Worm (Caenorhabditis elegans): ENCODE data around the gene nhr-243.

nhr-243 gene

DNA sequence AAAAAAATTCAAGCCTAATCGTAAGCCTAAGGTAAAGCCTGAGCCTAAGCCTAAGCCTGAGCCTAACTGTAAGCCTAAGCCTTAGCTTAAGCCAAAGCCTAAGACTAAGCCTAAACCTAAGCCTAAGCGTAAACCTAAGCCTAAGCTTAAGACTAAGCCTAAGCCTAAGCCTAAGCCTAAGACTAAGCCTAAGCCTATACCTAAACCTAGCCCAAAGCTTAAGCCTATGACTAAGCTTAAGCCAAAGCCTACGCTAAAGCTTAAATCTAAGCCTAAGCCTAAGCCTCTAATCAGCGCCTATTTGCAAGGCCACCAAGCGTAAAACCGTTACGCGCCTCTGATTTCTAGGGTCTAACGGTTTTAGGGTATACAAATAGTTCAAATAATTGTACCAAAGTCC lies 9.3 kb upstream of the nhr-243 start:
- TF ChIP-seq cog-1 (tag; optimal IDR thresholded peaks at IDR 0.05): no peak
- peak; percentile 33; the same call in 1 of the 2 replicates for TF ChIP-seq ztf-29 (GFP tag; IDR thresholded peaks at IDR 0.05)
- TF ChIP-seq ref-1 (GFP tag; conservative IDR thresholded peaks at IDR 0.05): no peak

- TF ChIP-seq ztf-29 (GFP tag; IDR thresholded peaks at IDR 0.05) (no peak), tab-1 (GFP tag; IDR thresholded peaks at IDR 0.05) (no peak), klf-2 (GFP tag; conservative IDR thresholded peaks at IDR 0.05) (no peak), T22C8.4 (GFP tag; IDR thresholded peaks at IDR 0.05) (no peak), cog-1 (tag; optimal IDR thresholded peaks at IDR 0.05) (no peak), flt-1 (GFP tag; IDR thresholded peaks at IDR 0.05) (no peak), ref-1 (GFP tag; conservative IDR thresholded peaks at IDR 0.05) (no peak), med-1 (GFP tag; optimal IDR thresholded peaks at IDR 0.05; ENCODE audit: insufficient read depth) (no peak), ztf-23 (GFP tag; IDR thresholded peaks at IDR 0.05) (no peak)
These were observed 7.2 kb upstream of the nhr-243 start for ce11 chrV:18907519-18907918.

ce11 chrV:18903472-18903871 lies 3.1 kb upstream of the nhr-243 start, which contains the start of gene mihp-2:
Gene mihp-2 (plus strand): TSS chrV:18903772.
- TF ChIP-seq ref-1 (GFP tag; conservative IDR thresholded peaks at IDR 0.05) (no peak), cog-1 (tag; optimal IDR thresholded peaks at IDR 0.05) (no peak), ztf-23 (GFP tag; IDR thresholded peaks at IDR 0.05) (no peak), med-1 (GFP tag; optimal IDR thresholded peaks at IDR 0.05; ENCODE audit: insufficient read depth) (no peak), tab-1 (GFP tag; IDR thresholded peaks at IDR 0.05) (no peak), flt-1 (GFP tag; IDR thresholded peaks at IDR 0.05) (no peak), ztf-29 (GFP tag; IDR thresholded peaks at IDR 0.05) (no peak), T22C8.4 (GFP tag; IDR thresholded peaks at IDR 0.05) (no peak)

DNA sequence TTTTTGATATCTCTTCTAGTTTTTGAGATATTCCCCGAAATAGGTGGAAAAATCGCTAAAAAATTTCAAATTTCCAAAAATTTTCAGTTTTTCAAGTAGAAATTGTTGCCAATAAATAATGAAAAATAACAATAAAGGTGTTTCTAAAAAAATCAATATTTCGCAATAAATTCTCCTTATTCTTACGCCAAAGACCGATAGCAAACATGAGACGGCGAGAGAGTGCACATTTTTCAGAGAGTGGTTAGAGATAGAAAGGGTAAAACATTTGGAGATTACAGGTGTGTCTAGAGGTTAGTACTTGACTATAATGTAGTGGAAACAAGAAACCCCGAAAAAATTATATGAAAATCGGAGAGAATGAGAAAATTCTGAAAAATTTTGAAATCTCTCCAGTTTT lies 1.2 kb upstream of the nhr-243 start:
- TF ChIP-seq med-1 (GFP tag; optimal IDR thresholded peaks at IDR 0.05; ENCODE audit: insufficient read depth): no peak
- TF ChIP-seq ztf-23 (GFP tag; IDR thresholded peaks at IDR 0.05): no peak

ce11 chrV:18894924-18895388 lies 5.4 kb downstream of the nhr-243 start, which contains the start of gene emb-4:
Gene emb-4 (minus strand): TSS chrV:18894974.
- no peak for TF ChIP-seq cog-1 (tag; optimal IDR thresholded peaks at IDR 0.05)
- TF ChIP-seq klf-2 (GFP tag; conservative IDR thresholded peaks at IDR 0.05): no peak
- TF ChIP-seq med-1 (GFP tag; optimal IDR thresholded peaks at IDR 0.05; ENCODE audit: insufficient read depth): no peak
- no peak for TF ChIP-seq flt-1 (GFP tag; IDR thresholded peaks at IDR 0.05)
- no peak for TF ChIP-seq ref-1 (GFP tag; conservative IDR thresholded peaks at IDR 0.05)
- no peak for TF ChIP-seq ztf-23 (GFP tag; IDR thresholded peaks at IDR 0.05)
- no peak for TF ChIP-seq ztf-29 (GFP tag; IDR thresholded peaks at IDR 0.05)
- no peak for TF ChIP-seq tab-1 (GFP tag; IDR thresholded peaks at IDR 0.05)
- TF ChIP-seq T22C8.4 (GFP tag; IDR thresholded peaks at IDR 0.05): no peak

DNA sequence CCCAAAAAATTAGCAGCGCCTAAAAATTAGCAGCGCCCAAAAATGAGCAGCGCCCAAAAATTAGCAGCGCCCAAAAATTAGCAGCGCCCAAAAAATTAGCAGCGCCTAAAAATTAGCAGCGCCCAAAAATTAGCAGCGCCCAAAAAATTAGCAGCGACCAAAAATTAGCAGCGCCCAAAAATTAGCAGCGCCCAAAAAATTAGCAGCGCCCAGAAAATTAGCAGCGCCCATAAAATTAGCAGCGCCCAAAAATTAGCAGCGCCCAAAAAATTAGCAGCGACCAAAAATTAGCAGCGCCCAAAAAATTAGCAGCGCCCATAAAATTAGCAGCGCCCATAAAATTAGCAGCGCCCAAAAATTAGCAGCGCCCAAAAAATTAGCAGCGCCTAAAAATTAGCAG lies 17.3 kb downstream of the nhr-243 start:
- 0 out of 2 replicates have a peak, but pooled peaks have one; percentile 55 for TF ChIP-seq tab-1 (GFP tag; IDR thresholded peaks at IDR 0.05)
- TF ChIP-seq ztf-23 (GFP tag; IDR thresholded peaks at IDR 0.05): peak; percentile 72
- TF ChIP-seq klf-2 (GFP tag; conservative IDR thresholded peaks at IDR 0.05): 0 out of 2 replicates have a peak, but pooled peaks have one; percentile 31

DNA sequence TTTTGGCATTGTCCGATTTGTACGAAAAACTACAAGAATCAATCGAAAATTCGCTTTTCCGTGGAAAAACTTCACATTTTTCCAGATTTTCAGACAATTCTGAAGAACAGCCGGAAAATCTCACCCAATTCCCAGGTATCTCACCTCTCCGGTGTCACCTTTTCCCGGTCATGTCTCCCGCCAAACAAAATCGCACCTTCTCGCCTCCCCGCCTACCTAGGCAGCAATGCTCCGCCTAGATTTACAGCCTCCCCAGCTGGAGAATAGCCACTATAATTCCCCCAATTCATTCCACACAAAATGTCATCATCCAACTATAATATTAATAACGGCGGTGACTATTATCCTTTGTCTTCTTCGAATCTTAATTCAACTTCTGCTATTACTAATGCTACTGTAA lies 26.5 kb downstream of the nhr-243 start, which contains the start of gene ceh-51:
TSS of gene ceh-51 (plus strand) at position 301 of the 400 bp plus-strand sequence.
- no peak for TF ChIP-seq tab-1 (GFP tag; IDR thresholded peaks at IDR 0.05)

- TF ChIP-seq ref-1 (GFP tag; conservative IDR thresholded peaks at IDR 0.05): no peak
- TF ChIP-seq ztf-29 (GFP tag; IDR thresholded peaks at IDR 0.05): no peak
- no peak for TF ChIP-seq cog-1 (tag; optimal IDR thresholded peaks at IDR 0.05)
- TF ChIP-seq ztf-23 (GFP tag; IDR thresholded peaks at IDR 0.05): no peak
- no peak for TF ChIP-seq med-1 (GFP tag; optimal IDR thresholded peaks at IDR 0.05; ENCODE audit: insufficient read depth)
- no peak for TF ChIP-seq flt-1 (GFP tag; IDR thresholded peaks at IDR 0.05)
- TF ChIP-seq tab-1 (GFP tag; IDR thresholded peaks at IDR 0.05): no peak
- no peak for TF ChIP-seq T22C8.4 (GFP tag; IDR thresholded peaks at IDR 0.05)
- TF ChIP-seq klf-2 (GFP tag; conservative IDR thresholded peaks at IDR 0.05): no peak
These were observed 29.4 kb downstream of the nhr-243 start for ce11 chrV:18870955-18871354.

ce11 chrV:18868517-18868916 lies 31.8 kb downstream of the nhr-243 start:
- TF ChIP-seq ztf-23 (GFP tag; IDR thresholded peaks at IDR 0.05): no peak

- TF ChIP-seq cog-1 (tag; optimal IDR thresholded peaks at IDR 0.05) (no peak), flt-1 (GFP tag; IDR thresholded peaks at IDR 0.05) (no peak), T22C8.4 (GFP tag; IDR thresholded peaks at IDR 0.05) (no peak), ztf-23 (GFP tag; IDR thresholded peaks at IDR 0.05) (no peak), med-1 (GFP tag; optimal IDR thresholded peaks at IDR 0.05; ENCODE audit: insufficient read depth) (no peak), tab-1 (GFP tag; IDR thresholded peaks at IDR 0.05) (no peak), ztf-29 (GFP tag; IDR thresholded peaks at IDR 0.05) (no peak), klf-2 (GFP tag; conservative IDR thresholded peaks at IDR 0.05) (no peak), ref-1 (GFP tag; conservative IDR thresholded peaks at IDR 0.05) (no peak)
These were observed 41.2 kb downstream of the nhr-243 start, which contains the start of gene wars-1 for ce11 chrV:18859121-18859520. Gene wars-1 (minus strand): TSS chrV:18859221.

ce11 chrV:18854788-18855187 lies 45.5 kb downstream of the nhr-243 start:
- TF ChIP-seq med-1 (GFP tag; optimal IDR thresholded peaks at IDR 0.05; ENCODE audit: insufficient read depth) (no peak), flt-1 (GFP tag; IDR thresholded peaks at IDR 0.05) (no peak), ztf-23 (GFP tag; IDR thresholded peaks at IDR 0.05) (no peak), cog-1 (tag; optimal IDR thresholded peaks at IDR 0.05) (no peak), ztf-29 (GFP tag; IDR thresholded peaks at IDR 0.05) (no peak)
